Worm (Caenorhabditis elegans): ENCODE measurements around the gene T07A9.14.

The T07A9.14 gene

DNA sequence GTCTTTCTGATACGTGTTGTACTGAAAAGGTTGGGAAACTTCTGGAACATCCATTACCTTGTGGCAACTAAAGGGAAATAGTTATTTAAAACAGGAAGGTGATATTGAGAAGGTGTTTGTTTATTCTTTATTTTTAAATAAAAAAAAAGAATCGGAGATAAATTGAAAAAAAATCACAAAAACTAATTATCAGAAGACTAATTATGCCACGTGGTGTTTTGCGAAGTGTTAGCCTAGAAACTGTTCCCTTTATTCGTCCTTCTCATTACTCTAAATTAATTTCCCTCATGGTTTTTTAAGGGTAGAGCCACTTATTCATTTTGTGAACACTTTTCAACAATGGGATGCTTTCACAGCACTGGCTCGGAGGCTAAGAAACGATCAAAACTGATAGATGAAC, 14.9 kb downstream of the T07A9.14 start, which contains the start of gene gpa-4:
TSS of gene gpa-4 (plus strand) at position 301 of the 400 bp plus-strand sequence.
- TF ChIP-seq sup-37 (GFP tag; optimal IDR thresholded peaks at IDR 0.05) (no peak), lin-35 (GFP tag; optimal IDR thresholded peaks at IDR 0.05) (no peak), nhr-77 (tag; optimal IDR thresholded peaks at IDR 0.05) (no peak), ztf-11 (tag; optimal IDR thresholded peaks at IDR 0.05) (no peak), lir-3 (tag; optimal IDR thresholded peaks at IDR 0.05; ENCODE audit: poor library complexity) (no peak), C16A3.4 (tag; optimal IDR thresholded peaks at IDR 0.05) (no peak), dpl-1 (GFP tag; optimal IDR thresholded peaks at IDR 0.05) (no peak), efl-3 (GFP tag; optimal IDR thresholded peaks at IDR 0.05) (no peak), lin-15B (tag; optimal IDR thresholded peaks at IDR 0.05) (no peak), pag-3 (tag; optimal IDR thresholded peaks at IDR 0.05; ENCODE audit: borderline replicate concordance, insufficient read depth) (no peak), jun-1 (tag; optimal IDR thresholded peaks at IDR 0.05) (no peak), C34B4.2 (tag; optimal IDR thresholded peaks at IDR 0.05) (no peak), F16B12.6 (tag; optimal IDR thresholded peaks at IDR 0.05) (no peak), egl-13 (tag; optimal IDR thresholded peaks at IDR 0.05) (no peak), nhr-20 (tag; optimal IDR thresholded peaks at IDR 0.05) (no peak)

DNA sequence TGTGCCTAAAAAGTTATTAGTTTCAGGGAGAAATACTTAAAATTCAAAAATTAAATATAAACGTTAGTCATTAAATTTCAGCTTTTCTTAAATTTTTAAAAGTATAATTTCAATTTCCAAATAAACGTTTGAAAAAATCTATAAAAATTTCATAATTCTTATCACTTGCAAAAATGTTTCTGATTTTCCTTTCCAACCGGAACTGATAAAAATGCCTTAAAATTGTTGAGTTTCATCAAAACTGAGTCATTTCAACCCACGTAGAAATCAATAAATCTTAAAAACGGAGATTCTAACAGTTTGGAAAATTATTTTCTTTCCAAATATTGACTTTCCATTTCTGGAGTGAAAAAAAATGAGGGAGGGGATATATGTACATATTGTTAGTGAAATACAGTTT, 22.4 kb downstream of the T07A9.14 start:
- TF ChIP-seq tlp-1 (tag; optimal IDR thresholded peaks at IDR 0.05) = peak; percentile 22
- peak; percentile 28 for TF ChIP-seq elt-2 (tag; optimal IDR thresholded peaks at IDR 0.05)
- TF ChIP-seq nhr-71 (tag; optimal IDR thresholded peaks at IDR 0.05) = no peak
- no peak for TF ChIP-seq nhr-28 (tag; optimal IDR thresholded peaks at IDR 0.05)
- TF ChIP-seq unc-86 (tag; optimal IDR thresholded peaks at IDR 0.05) = no peak
- no peak for TF ChIP-seq aha-1 (tag; optimal IDR thresholded peaks at IDR 0.05)

DNA sequence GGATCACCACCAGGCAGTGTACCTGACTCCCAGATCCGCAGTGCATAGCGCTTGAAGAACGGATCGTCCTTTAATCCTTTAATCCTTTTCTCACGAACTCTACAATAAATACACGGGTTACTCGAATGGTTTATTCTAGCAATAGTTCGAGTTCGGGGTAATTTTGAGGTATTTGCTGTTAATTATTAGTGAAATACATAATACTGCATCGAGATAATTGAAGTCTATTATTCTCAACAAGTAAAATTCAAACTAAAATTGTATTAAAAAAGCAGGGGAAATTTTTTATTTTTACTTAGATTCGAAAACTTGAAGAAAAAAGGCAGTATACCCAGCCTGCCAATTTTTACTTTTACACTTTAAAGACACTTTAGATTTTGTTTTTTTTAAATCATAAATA, 23.4 kb downstream of the T07A9.14 start, which contains the start of gene kgb-1:
TSS of gene kgb-1 (minus strand) at position 101 of the 400 bp plus-strand sequence.
- TF ChIP-seq tlp-1 (tag; optimal IDR thresholded peaks at IDR 0.05) (no peak), xbp-1 (tag; optimal IDR thresholded peaks at IDR 0.05) (no peak), lin-15B (tag; optimal IDR thresholded peaks at IDR 0.05) (no peak), hlh-4 (tag; optimal IDR thresholded peaks at IDR 0.05) (no peak), ceh-90 (tag; optimal IDR thresholded peaks at IDR 0.05) (no peak), swsn-7 (tag; optimal IDR thresholded peaks at IDR 0.05) (no peak), mef-2 (tag; optimal IDR thresholded peaks at IDR 0.05) (no peak), nhr-71 (tag; optimal IDR thresholded peaks at IDR 0.05) (no peak), C34B4.2 (tag; optimal IDR thresholded peaks at IDR 0.05) (no peak), pqm-1 (tag; optimal IDR thresholded peaks at IDR 0.05) (no peak), ama-1 (optimal IDR thresholded peaks at IDR 0.05) (no peak), F16B12.6 (tag; optimal IDR thresholded peaks at IDR 0.05) (no peak), egl-27 (tag; optimal IDR thresholded peaks at IDR 0.05) (no peak), nhr-28 (tag; optimal IDR thresholded peaks at IDR 0.05) (no peak), dpl-1 (GFP tag; optimal IDR thresholded peaks at IDR 0.05) (no peak), elt-2 (tag; optimal IDR thresholded peaks at IDR 0.05) (no peak)

DNA sequence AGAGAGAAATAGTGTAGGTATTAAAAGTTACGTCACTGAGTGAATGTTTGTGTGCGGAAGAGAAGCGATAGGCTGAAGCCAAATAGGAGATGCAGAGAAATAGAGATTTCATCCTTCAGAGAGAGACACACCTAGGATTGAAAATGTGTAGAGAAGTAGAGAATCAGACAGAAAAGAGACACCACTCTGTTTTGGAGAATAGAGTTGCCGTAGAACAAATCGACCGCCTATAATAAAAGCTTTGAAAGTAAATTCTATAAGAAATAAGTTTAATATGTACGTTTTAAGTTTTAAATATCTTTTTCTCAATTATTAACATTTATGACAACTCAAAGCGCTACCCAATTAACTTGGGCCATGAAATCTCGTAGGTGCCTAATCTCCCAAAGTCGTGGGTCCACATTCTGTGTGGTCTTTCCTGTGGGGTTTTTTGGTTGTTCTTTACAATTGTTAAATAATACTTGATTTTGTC, 24.0 kb downstream of the T07A9.14 start, which contains the start of gene T07A9.12:
TSS of gene T07A9.12 (plus strand) at position 448 of the 472 bp plus-strand sequence.
- TF ChIP-seq pqm-1 (tag; optimal IDR thresholded peaks at IDR 0.05) = peak; percentile 0
- no peak; the same call in 1 of the 2 replicates for TF ChIP-seq ceh-88 (GFP tag; IDR thresholded peaks at IDR 0.05)
- no peak for TF ChIP-seq nhr-84 (tag; optimal IDR thresholded peaks at IDR 0.05)
- peak; percentile 35 for TF ChIP-seq irx-1 (tag; optimal IDR thresholded peaks at IDR 0.05)
- peak; percentile 25 for TF ChIP-seq F16B12.6 (tag; optimal IDR thresholded peaks at IDR 0.05)
- TF ChIP-seq dpl-1 (GFP tag; optimal IDR thresholded peaks at IDR 0.05) = peak; percentile 38 to 42 (median 42)
- TF ChIP-seq nhr-12 (tag; optimal IDR thresholded peaks at IDR 0.05) = no peak
- TF ChIP-seq nhr-71 (tag; optimal IDR thresholded peaks at IDR 0.05) = peak; percentile 90
- TF ChIP-seq ets-5 (GFP tag; IDR thresholded peaks at IDR 0.05) = no peak
- peak; percentile 74 to 76 for TF ChIP-seq lin-35 (GFP tag; optimal IDR thresholded peaks at IDR 0.05)
- no peak for TF ChIP-seq zag-1 (tag; optimal IDR thresholded peaks at IDR 0.05)
- peak; percentile 83 for TF ChIP-seq vab-15 (tag; optimal IDR thresholded peaks at IDR 0.05)
- no peak for TF ChIP-seq aha-1 (tag; optimal IDR thresholded peaks at IDR 0.05)
- peak; percentile 55 for TF ChIP-seq sox-4 (tag; optimal IDR thresholded peaks at IDR 0.05)
- peak; percentile 91 for TF ChIP-seq snu-23 (GFP tag; optimal IDR thresholded peaks at IDR 0.05)
- TF ChIP-seq ceh-8 (GFP tag; optimal IDR thresholded peaks at IDR 0.05) = no peak
- TF ChIP-seq ceh-82 (tag; optimal IDR thresholded peaks at IDR 0.05) = peak; percentile 3 to 70 (median 64)
- peak; percentile 77 for TF ChIP-seq fos-1 (tag; optimal IDR thresholded peaks at IDR 0.05)
- TF ChIP-seq nhr-47 (tag; optimal IDR thresholded peaks at IDR 0.05) = peak; percentile 81
- no peak for TF ChIP-seq pag-3 (tag; optimal IDR thresholded peaks at IDR 0.05; ENCODE audit: borderline replicate concordance, insufficient read depth)
- peak; percentile 84 for TF ChIP-seq lir-3 (tag; optimal IDR thresholded peaks at IDR 0.05; ENCODE audit: poor library complexity)
- peak; percentile 81 for TF ChIP-seq pax-3 (tag; optimal IDR thresholded peaks at IDR 0.05)
- TF ChIP-seq lin-13 (GFP tag; optimal IDR thresholded peaks at IDR 0.05) = peak; percentile 69
- peak; percentile 77 for TF ChIP-seq unc-130 (tag; optimal IDR thresholded peaks at IDR 0.05)
- no peak for TF ChIP-seq alr-1 (tag; optimal IDR thresholded peaks at IDR 0.05; ENCODE audit: borderline replicate concordance)

Data from whole organism, L1 larva.